Worm (Caenorhabditis elegans) whole organism, L2 larva: ENCODE results near the gene viro-2.
A peak's percentile ranks its signal among the peaks of the same experiment; 100 is the strongest.

Experiments used
- ama-1 ChIP-seq: fragments of 150-350 bp; optimal IDR thresholded peaks from 2 replicates; lab custom pipeline; 2018; ENCODE audit warnings: inconsistent platforms
- ceh-16 ChIP-seq: fragments of 150-350 bp; optimal IDR thresholded peaks from 2 replicates; lab custom pipeline; 2014; ENCODE audit warnings: missing biosample characterization, missing genetic modification characterization
- crh-2 ChIP-seq: sonication (generic microtip); optimal IDR thresholded peaks from 2 replicates; lab custom pipeline; 2017; ENCODE audit warnings: missing biosample characterization, missing genetic modification characterization
- lin-39 ChIP-seq: fragments of 150-350 bp; optimal IDR thresholded peaks from 2 replicates; lab custom pipeline; 2014; ENCODE audit warnings: missing biosample characterization, missing genetic modification reagents, missing genetic modification characterization
- lsy-2 ChIP-seq, 2 experiments: fragments of 150-350 bp in 1 of 2; sonication (generic microtip) in 1 of 2; optimal IDR thresholded peaks; 2 replicates each; lab custom pipeline; 2014 to 2017; ENCODE audit warnings: missing biosample characterization in 2 of 2, missing genetic modification characterization in 2 of 2
- mbf-1 ChIP-seq: sonication (generic microtip); optimal IDR thresholded peaks from 2 replicates; lab custom pipeline; 2017; ENCODE audit warnings: missing biosample characterization, missing genetic modification characterization
- nhr-11 ChIP-seq: fragments of 150-350 bp; optimal IDR thresholded peaks from 2 replicates; lab custom pipeline; 2014; ENCODE audit warnings: missing biosample characterization, missing genetic modification characterization
- nhr-237 ChIP-seq: fragments of 150-350 bp; optimal IDR thresholded peaks from 2 replicates; lab custom pipeline; 2014; ENCODE audit warnings: missing biosample characterization, missing genetic modification characterization
- skn-1 ChIP-seq: sonication (generic microtip); optimal IDR thresholded peaks from 2 replicates; lab custom pipeline; 2017; ENCODE audit warnings: missing biosample characterization, missing genetic modification characterization
- sma-9 ChIP-seq, 2 experiments: fragments of 150-350 bp in 1 of 2; sonication (generic microtip) in 1 of 2; optimal IDR thresholded peaks; 2 replicates each; lab custom pipeline; 2014 to 2016; ENCODE audit warnings: missing genetic modification characterization in 2 of 2, mild to moderate bottlenecking in 1 of 2, missing biosample characterization in 1 of 2, missing compliant biosample characterization in 1 of 2, missing genetic modification reagents in 1 of 2, moderate library complexity in 1 of 2
- ztf-11 ChIP-seq: sonication (generic microtip); optimal IDR thresholded peaks from 2 replicates; lab custom pipeline; 2017; ENCODE audit warnings: missing biosample characterization, missing genetic modification characterization
- ztf-4 ChIP-seq: fragments of 150-350 bp; optimal IDR thresholded peaks from 2 replicates; lab custom pipeline; 2014; ENCODE audit warnings: missing biosample characterization, missing genetic modification characterization

viro-2 gene

DNA sequence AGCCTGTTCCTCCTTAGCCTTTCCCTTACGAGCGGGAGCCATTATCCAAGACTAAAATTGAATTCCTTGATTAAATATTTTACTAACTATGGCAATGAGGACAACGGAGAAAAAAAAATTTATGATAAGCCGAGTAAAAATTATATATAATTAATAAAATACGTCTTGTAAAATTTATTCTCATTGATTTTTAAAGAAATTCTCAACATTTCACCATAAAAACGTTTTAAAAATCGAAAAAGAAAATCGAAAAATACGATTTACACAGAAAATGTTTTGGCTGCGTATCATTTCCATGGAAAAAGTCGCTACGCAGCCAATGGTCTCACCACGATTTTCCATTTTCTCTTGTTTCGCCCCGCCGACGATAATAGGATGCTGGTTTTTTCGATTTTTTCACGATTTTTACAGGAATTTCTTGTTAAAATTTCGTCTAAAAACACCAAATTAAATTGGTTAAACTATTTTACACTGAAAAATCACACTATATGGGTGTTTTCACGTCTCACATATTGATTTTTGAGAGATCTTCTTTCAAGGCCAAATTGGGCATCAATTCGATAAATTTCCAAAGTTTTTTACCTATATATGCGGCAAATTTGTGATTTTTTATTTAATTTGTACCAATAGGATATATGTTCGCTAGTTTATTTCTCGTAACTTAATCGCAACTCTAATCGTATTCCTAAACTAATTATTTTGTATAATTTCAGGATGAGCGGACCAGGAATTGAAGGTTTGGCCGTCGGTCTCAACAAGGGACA, 51.0 kb downstream of the viro-2 start, which contains the start of the genes rps-14 and rpl-36 (continued):
- TF ChIP-seq sma-9 (GFP tag; optimal IDR thresholded peaks at IDR 0.05; lab: Kevin White, UChicago) (peak; percentile 88), sma-9 (tag; optimal IDR thresholded peaks at IDR 0.05; lab: Kevin White, UChicago) (no peak), skn-1 (tag; lab: Kevin White, UChicago) (no peak), mbf-1 (tag; lab: Kevin White, UChicago) (no peak), nhr-11 (tag; lab: Kevin White, UChicago) (no peak), nhr-237 (tag; lab: Kevin White, UChicago) (no peak), lsy-2 (tag; optimal IDR thresholded peaks at IDR 0.05; lab: Kevin White, UChicago) (peak; percentile 83 to 96), lin-39 (tag; lab: Kevin White, UChicago) (no peak), ama-1 (lab: Kevin White, UChicago) (peak; percentile 87), crh-2 (peak; percentile 94), ceh-16 (tag; lab: Kevin White, UChicago) (peak; percentile 74)

DNA sequence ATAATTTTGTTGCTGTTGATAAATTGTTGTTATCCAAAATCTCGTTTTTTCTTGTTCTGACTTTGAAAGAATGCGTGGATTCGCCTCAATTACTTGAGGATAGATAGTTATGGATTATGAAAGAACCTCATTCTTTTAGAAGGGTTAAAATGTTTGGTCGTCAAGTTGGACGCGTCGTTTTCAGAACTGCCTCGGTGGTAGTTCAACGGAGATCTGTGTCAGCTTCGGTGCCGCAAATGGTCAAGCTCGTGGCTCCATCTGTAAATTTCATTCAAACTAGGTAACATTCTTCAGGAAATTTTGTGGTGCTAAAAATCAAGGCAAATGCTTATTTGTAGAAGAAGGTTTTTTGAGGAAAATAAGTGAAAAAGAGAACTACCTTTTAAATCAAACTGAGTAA, 51.9 kb downstream of the viro-2 start, which contains the start of gene ndab-2:
Gene ndab-2 (plus strand): TSS at position 140 of the 400 bp plus-strand sequence.
- TF ChIP-seq ztf-4 (peak; percentile 12), ztf-11 (tag; lab: Kevin White, UChicago) (no peak)
